Worm (Caenorhabditis elegans) whole organism, dauer: ENCODE measurements around the gene fbxa-165.
"Not testable (repeated sequence)": the region's sequence is repeated elsewhere in the genome, so short reads cannot be mapped to it uniquely, and the experiment has no call there.

Experiments
- unc-62 ChIP-seq: sonication (generic microtip); optimal IDR thresholded peaks from 2 replicates; lab custom pipeline; 2017; ENCODE audit warnings: missing biosample characterization, missing genetic modification reagents, missing genetic modification characterization

The fbxa-165 gene

DNA sequence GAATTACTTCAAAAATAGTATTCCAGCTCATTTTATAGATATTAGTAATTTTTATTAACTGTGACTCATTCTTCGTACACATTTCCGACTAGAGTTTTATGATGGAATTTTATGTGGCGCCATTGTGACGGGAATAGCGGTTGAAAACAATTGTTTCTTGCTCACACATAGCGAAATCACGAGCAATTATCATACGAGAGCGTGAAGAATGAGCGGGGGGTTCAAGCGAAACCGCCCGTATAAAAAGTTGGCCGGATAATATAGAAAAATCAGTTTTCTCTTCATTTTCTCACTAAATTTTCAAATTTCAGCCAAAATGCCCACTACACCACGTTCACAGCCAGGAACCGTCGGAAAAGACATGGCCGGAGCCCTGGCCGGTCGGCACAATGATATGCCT, 17.2 kb upstream of the fbxa-165 start, which contains the start of gene C08E3.1:
Gene C08E3.1, plus strand, starts transcription at position 301 of the 400 bp plus-strand sequence.
- not testable (repeated sequence) for TF ChIP-seq unc-62 (GFP tag; lab: Kevin White, UChicago)

DNA sequence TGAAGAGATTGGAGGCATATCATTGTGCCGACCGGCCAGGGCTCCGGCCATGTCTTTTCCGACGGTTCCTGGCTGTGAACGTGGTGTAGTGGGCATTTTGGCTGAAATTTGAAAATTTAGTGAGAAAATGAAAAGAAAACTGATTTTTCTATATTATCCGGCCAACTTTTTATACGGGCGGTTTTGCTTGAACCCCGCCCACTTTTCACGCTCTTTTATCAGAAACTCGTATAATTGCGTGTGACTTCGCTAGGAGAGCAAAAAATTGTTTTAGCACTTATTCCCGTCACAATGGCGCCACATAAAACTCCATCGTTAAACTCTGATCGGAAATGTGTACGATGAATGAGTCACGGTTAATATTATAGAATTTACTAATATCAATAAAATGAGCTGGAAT, 15.9 kb upstream of the fbxa-165 start, which contains the start of gene C08E3.13:
Gene C08E3.13, minus strand, starts transcription at position 101 of the 400 bp plus-strand sequence.
- TF ChIP-seq unc-62 (GFP tag; lab: Kevin White, UChicago) = not testable (repeated sequence)

DNA sequence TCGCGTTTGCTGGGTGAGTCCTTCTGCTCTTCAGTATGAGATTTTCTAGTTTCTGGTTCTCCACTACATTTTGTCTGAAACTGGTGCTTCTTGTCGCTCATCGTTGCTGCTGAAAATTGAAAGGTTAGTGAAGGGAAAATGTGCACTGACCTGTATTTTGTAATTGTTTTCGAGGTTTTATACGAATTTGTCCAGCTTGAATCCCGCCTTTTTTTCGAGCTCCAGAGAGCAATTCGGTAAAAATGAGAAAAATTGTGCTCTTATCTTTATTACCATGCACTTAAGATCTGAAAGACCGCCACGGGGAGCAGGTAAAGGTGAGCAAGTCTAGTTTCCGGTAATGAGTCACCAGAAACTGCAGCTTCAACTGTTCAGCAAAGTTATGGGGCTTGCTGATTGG, 11.5 kb upstream of the fbxa-165 start, which contains the start of gene C08E3.15:
Gene C08E3.15, minus strand, starts transcription at position 101 of the 400 bp plus-strand sequence.
- TF ChIP-seq unc-62 (GFP tag; lab: Kevin White, UChicago) = not testable (repeated sequence)

DNA sequence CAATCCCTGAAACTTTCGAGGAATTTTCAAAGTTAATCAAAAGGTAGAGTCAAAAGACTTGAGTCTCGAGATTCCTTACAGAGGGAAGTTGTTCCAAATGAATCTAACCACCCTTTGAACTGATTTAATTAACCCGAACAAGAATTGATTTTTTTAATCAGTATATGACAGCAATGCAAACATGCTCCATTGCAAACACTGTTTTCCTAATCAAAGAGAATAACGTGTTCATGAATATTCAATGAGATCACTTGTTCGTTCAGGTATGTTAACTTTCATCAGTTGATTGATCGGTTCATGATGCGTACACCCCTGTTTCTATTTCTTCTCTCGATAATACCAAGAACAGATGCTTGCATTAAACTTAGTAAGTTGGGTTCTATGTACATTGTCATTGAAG, 9.4 kb upstream of the fbxa-165 start, which contains the start of gene C08E3.14:
Gene C08E3.14, plus strand, starts transcription at position 301 of the 400 bp plus-strand sequence.
- TF ChIP-seq unc-62 (GFP tag; lab: Kevin White, UChicago) = no peak

ce11 chrII:1624572-1624971, 8.3 kb upstream of the fbxa-165 start, which contains the start of gene fbxa-160:
TSS of gene fbxa-160 (minus strand) at chrII:1624672.
- no peak for TF ChIP-seq unc-62 (GFP tag; lab: Kevin White, UChicago)

DNA sequence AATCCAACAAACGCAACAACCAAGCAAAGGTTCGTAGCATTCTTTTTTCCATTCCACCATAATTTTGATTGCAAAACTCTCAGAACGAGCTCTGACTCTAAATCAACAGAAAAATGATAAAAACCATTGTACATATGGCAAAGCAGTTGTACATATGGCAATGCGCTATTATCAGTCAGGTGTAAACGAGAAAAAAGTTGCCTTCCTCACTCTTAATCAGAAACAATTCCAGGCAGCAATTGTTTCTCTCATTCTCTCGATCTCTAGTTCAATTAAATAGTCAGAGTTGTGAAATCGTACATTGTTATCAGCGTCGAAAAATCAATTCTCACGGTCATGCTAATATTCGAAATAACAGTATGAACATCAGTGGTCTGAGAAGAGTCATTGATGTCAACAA, 5.5 kb upstream of the fbxa-165 start:
- TF ChIP-seq unc-62 (GFP tag; lab: Kevin White, UChicago) = no peak

DNA sequence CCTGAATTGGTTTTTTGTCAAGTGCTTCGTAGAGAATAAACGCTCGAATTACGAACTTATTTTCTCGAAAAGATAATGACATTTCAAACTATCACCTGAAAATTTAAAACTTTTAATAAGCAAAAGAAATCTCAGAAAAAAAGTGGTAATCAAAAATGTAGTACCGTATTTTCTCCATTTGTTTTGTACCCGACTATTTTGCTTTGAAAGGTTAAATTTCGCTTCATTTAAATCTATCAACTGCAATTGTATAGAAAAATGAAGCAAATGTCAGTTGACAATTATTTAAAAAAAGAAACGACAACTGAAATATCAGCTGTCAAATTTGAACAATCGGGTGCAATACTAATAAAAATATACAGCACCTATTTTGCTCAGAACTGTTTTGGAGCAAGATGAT, 4.9 kb upstream of the fbxa-165 start, which contains the start of gene fbxa-158:
Gene fbxa-158, minus strand, starts transcription at position 101 of the 400 bp plus-strand sequence.
- TF ChIP-seq unc-62 (GFP tag; lab: Kevin White, UChicago) = no peak

DNA sequence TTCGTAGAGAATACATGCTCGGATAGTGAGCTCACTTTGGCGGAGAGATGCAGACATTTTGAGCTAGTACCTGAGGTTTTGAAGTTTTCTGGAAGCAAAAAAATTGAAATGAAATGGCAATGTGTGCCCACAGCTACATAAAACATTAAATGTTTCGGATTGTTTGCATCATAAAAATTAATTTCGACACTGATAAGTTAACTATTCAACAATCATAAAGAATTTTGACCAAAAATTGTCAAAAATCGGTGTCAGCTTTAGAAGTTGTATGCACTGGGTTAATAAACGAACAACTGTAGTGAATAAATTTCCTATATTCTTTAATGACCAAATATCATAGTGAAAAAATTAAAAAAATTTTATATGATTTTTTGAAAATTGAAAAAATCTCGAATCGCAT, 2.7 kb upstream of the fbxa-165 start, which contains the start of gene fbxa-166:
Gene fbxa-166, minus strand, starts transcription at position 101 of the 400 bp plus-strand sequence.
- no peak for TF ChIP-seq unc-62 (GFP tag; lab: Kevin White, UChicago)

ce11 chrII:1613972-1614371, 2.3 kb downstream of the fbxa-165 start, which contains the start of gene fbxa-164:
TSS of gene fbxa-164 (minus strand) at chrII:1614072.
- TF ChIP-seq unc-62 (GFP tag; lab: Kevin White, UChicago) = no peak

ce11 chrII:1610630-1611029, 5.7 kb downstream of the fbxa-165 start, which contains the start of gene fbxa-163:
TSS of gene fbxa-163 (minus strand) at chrII:1610730.
- TF ChIP-seq unc-62 (GFP tag; lab: Kevin White, UChicago) = no peak

- no peak for TF ChIP-seq unc-62 (GFP tag; lab: Kevin White, UChicago)
Measured at ce11 chrII:1608915-1609314, 7.4 kb downstream of the fbxa-165 start.

ce11 chrII:1607575-1607974, 8.7 kb downstream of the fbxa-165 start:
- no peak for TF ChIP-seq unc-62 (GFP tag; lab: Kevin White, UChicago)

DNA sequence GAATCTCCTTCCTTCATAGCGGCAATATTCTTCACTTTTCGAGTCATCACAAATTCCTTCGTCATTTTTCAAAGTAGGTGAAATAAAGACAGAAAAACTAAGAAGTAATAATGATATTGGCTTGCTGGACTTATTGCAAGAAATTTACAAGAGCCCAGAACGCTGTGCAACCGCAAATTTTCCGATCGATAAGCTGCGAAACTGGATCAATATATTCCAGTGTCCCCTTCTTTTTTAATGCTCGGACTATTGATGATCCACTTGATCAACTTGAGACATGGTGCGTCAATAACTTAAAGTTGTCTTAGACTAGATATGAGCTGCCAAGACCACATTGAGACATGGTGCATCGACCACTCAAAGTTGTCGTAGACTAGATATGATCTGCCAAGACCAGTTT, 10.2 kb downstream of the fbxa-165 start, which contains the start of gene bath-33:
Gene bath-33, minus strand, starts transcription at position 101 of the 400 bp plus-strand sequence.
- TF ChIP-seq unc-62 (GFP tag; lab: Kevin White, UChicago) = no peak

DNA sequence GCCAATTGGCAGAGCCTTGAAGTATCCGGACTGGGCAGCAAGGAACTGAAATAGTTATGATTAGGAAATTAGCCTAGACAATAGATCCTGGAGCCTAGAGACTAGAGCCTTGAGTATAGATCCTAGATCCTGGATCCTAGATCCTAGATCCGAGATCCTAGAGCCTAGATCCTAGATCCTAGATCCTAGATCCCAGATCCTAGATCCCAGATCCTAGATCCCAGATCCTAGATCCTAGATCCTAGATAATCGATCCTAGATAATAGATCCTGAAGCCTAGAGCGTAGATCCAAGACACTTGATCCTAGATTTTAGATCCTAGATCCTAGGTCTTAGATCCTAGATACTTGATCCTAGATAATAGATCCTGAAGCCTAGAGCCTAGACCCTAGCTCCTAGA, 11.3 kb downstream of the fbxa-165 start:
- TF ChIP-seq unc-62 (GFP tag; lab: Kevin White, UChicago) = no peak

DNA sequence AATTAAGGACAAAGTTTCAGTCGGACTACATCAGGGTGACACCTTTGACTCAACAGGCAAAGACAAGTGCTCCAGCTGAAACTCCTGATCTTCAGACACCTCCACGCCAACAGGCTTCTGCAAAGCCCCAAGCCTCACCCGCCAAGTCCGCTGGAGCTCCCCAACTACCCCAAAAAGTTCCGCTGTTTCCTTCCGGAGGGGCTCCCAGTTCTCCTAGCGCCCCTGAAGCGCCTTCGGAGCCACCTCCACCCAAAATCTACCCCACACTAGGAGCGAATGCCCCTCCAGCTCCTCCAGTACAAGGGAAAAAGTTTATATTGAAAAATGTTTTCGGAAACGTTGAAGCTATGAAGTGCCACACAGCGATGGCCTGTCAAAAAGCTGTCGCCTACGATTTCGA, 13.2 kb downstream of the fbxa-165 start:
- TF ChIP-seq unc-62 (GFP tag; lab: Kevin White, UChicago) = no peak

- no peak for TF ChIP-seq unc-62 (GFP tag; lab: Kevin White, UChicago)
Measured at ce11 chrII:1601507-1601906, 14.8 kb downstream of the fbxa-165 start, which contains the start of gene bath-47. TSS of gene bath-47 (plus strand) at chrII:1601811.

- TF ChIP-seq unc-62 (GFP tag; lab: Kevin White, UChicago) = no peak
Measured at ce11 chrII:1600661-1601060, 15.6 kb downstream of the fbxa-165 start, which contains the start of gene bath-26. TSS of gene bath-26 (minus strand) at chrII:1600761.
